Worm (Caenorhabditis elegans) whole organism, L4 larva: Measurements from ENCODE around the gene fut-1.

Source experiments
- F44E2.7 ChIP-seq: fragments of 200-800 bp; sonication (Bioruptor generic); IDR thresholded peaks from 2 replicates; pipeline ENCODE4 v2.1.2; 2022; ENCODE audit warnings: missing genetic modification characterization, missing compliant biosample characterization
- R02D3.7 ChIP-seq: fragments of 150-350 bp; sonication (generic microtip); optimal IDR thresholded peaks from 3 replicates; lab custom pipeline; 2014; ENCODE audit warnings: missing biosample characterization, missing genetic modification characterization
- Y48G9A.11 ChIP-seq: fragments of 200-800 bp; sonication (Bioruptor generic); IDR thresholded peaks from 2 replicates; pipeline ENCODE4 v1.3.6; 2022; ENCODE audit warnings: missing genetic modification reagents, missing genetic modification characterization, missing compliant biosample characterization
- Y75B8A.6 ChIP-seq: fragments of 200-800 bp; sonication (Bioruptor generic); IDR thresholded peaks from 2 replicates; pipeline ENCODE4 v1.3.6; 2022; ENCODE audit warnings: missing genetic modification reagents, missing genetic modification characterization, missing compliant biosample characterization
- ZK337.2 ChIP-seq: fragments of 200-800 bp; sonication (Bioruptor generic); IDR thresholded peaks from 2 replicates; pipeline ENCODE4 v1.3.6; 2022; ENCODE audit warnings: missing genetic modification reagents, missing genetic modification characterization, missing compliant biosample characterization
- ZK546.5 ChIP-seq, 2 experiments: sonication (generic microtip); optimal IDR thresholded peaks; 2 replicates each; lab custom pipeline; 2017; ENCODE audit warnings: missing biosample characterization in 2 of 2, missing genetic modification characterization in 2 of 2
- aly-2 ChIP-seq: sonication (generic microtip); optimal IDR thresholded peaks from 2 replicates; lab custom pipeline; 2018; ENCODE audit warnings: missing biosample characterization, missing genetic modification characterization
- ama-1 ChIP-seq: fragments of 150-350 bp; optimal IDR thresholded peaks from 2 replicates; lab custom pipeline; 2014; ENCODE audit warnings: inconsistent platforms, mixed read lengths
- arid-1 ChIP-seq: fragments of 200-800 bp; sonication (Bioruptor generic); conservative IDR thresholded peaks from 2 replicates; pipeline ENCODE4 v1.3.6; 2022; ENCODE audit warnings: missing genetic modification reagents, missing genetic modification characterization, missing compliant biosample characterization
- ceh-28 ChIP-seq: fragments of 150-350 bp; optimal IDR thresholded peaks from 2 replicates; lab custom pipeline; 2014; ENCODE audit warnings: missing biosample characterization, missing genetic modification reagents, missing genetic modification characterization
- ceh-44 ChIP-seq: fragments of 200-800 bp; sonication (Bioruptor generic); IDR thresholded peaks from 2 replicates; pipeline ENCODE4 v1.3.6; 2022; ENCODE audit warnings: missing genetic modification reagents, missing genetic modification characterization, missing compliant biosample characterization
- ceh-62 ChIP-seq: sonication (generic microtip); optimal IDR thresholded peaks from 2 replicates; lab custom pipeline; 2017; ENCODE audit warnings: missing biosample characterization, missing genetic modification characterization
- ces-1 ChIP-seq: fragments of 150-350 bp; sonication (generic microtip); optimal IDR thresholded peaks from 4 replicates; lab custom pipeline; 2014; ENCODE audit warnings: missing biosample characterization, missing genetic modification reagents, missing genetic modification characterization
- ctbp-1 ChIP-seq: fragments of 200-800 bp; sonication (Bioruptor generic); IDR thresholded peaks from 2 replicates; pipeline ENCODE4 v1.3.6; 2022; ENCODE audit warnings: missing genetic modification reagents, missing genetic modification characterization, missing compliant biosample characterization
- daf-12 ChIP-seq: fragments of 150-350 bp; optimal IDR thresholded peaks from 2 replicates; lab custom pipeline; 2014; ENCODE audit warnings: missing biosample characterization, missing genetic modification reagents, missing genetic modification characterization
- daf-19 ChIP-seq: fragments of 200-800 bp; sonication (Bioruptor generic); conservative IDR thresholded peaks from 2 replicates; pipeline ENCODE4 v1.3.6; 2022; ENCODE audit warnings: missing genetic modification characterization, missing compliant biosample characterization
- dmd-9 ChIP-seq: fragments of 200-800 bp; sonication (Bioruptor generic); IDR thresholded peaks from 2 replicates; pipeline ENCODE4 v1.3.6; 2022; ENCODE audit warnings: missing genetic modification reagents, missing genetic modification characterization, missing compliant biosample characterization
- dve-1 ChIP-seq: sonication (generic microtip); optimal IDR thresholded peaks from 2 replicates; lab custom pipeline; 2017; ENCODE audit warnings: antibody characterized with exemption, mild to moderate bottlenecking, missing genetic modification characterization, missing compliant biosample characterization; ENCODE audit not compliant: insufficient read depth
- egl-27 ChIP-seq: sonication (generic microtip); optimal IDR thresholded peaks from 3 replicates; lab custom pipeline; 2017; ENCODE audit warnings: missing biosample characterization, missing genetic modification reagents, missing genetic modification characterization
- fkh-10 ChIP-seq: fragments of 150-350 bp; optimal IDR thresholded peaks from 2 replicates; lab custom pipeline; 2014; ENCODE audit warnings: missing biosample characterization, missing genetic modification reagents, missing genetic modification characterization
- fos-1 ChIP-seq: fragments of 150-350 bp; optimal IDR thresholded peaks from 2 replicates; lab custom pipeline; 2014; ENCODE audit warnings: missing biosample characterization, missing genetic modification characterization
- hlh-30 ChIP-seq: sonication (generic microtip); optimal IDR thresholded peaks from 2 replicates; lab custom pipeline; 2017; ENCODE audit warnings: antibody characterized with exemption, mild to moderate bottlenecking, missing genetic modification characterization, missing compliant biosample characterization; ENCODE audit not compliant: insufficient read depth
- jun-1 ChIP-seq: fragments of 150-350 bp; optimal IDR thresholded peaks from 2 replicates; lab custom pipeline; 2014; ENCODE audit warnings: missing biosample characterization, missing genetic modification reagents, missing genetic modification characterization
- lim-7 ChIP-seq: fragments of 200-800 bp; sonication (Bioruptor generic); IDR thresholded peaks from 2 replicates; pipeline ENCODE4 v1.3.6; 2022; ENCODE audit warnings: missing genetic modification characterization, missing compliant biosample characterization
- lin-13 ChIP-seq: fragments of 150-350 bp; optimal IDR thresholded peaks from 2 replicates; lab custom pipeline; 2014; ENCODE audit warnings: missing biosample characterization, missing genetic modification reagents, missing genetic modification characterization
- lin-38 ChIP-seq: fragments of 200-800 bp; sonication (Bioruptor generic); IDR thresholded peaks from 2 replicates; pipeline ENCODE4 v1.3.6; 2022; ENCODE audit warnings: missing genetic modification reagents, missing genetic modification characterization, missing compliant biosample characterization
- lir-3 ChIP-seq: sonication (generic microtip); optimal IDR thresholded peaks from 2 replicates; lab custom pipeline; 2016; ENCODE audit warnings: mild to moderate bottlenecking, missing genetic modification characterization, missing compliant biosample characterization
- madf-9 ChIP-seq: fragments of 200-800 bp; sonication (Bioruptor generic); conservative IDR thresholded peaks from 2 replicates; pipeline ENCODE4 v1.3.6; 2022; ENCODE audit warnings: missing genetic modification reagents, missing genetic modification characterization, missing compliant biosample characterization
- mdl-1 ChIP-seq, 2 experiments: fragments of 150-350 bp in 1 of 2; sonication (generic microtip) in 1 of 2; optimal IDR thresholded peaks; 2 replicates each; lab custom pipeline; 2014 to 2017; ENCODE audit warnings: missing biosample characterization in 2 of 2, missing genetic modification characterization in 2 of 2
- mep-1 ChIP-seq: fragments of 150-350 bp; sonication (generic microtip); optimal IDR thresholded peaks from 3 replicates; lab custom pipeline; 2014; ENCODE audit warnings: missing biosample characterization, missing genetic modification characterization
- mxl-3 ChIP-seq: fragments of 200-800 bp; sonication (Bioruptor generic); optimal IDR thresholded peaks from 2 replicates; lab custom pipeline; 2018; ENCODE audit warnings: mild to moderate bottlenecking, missing genetic modification characterization, missing compliant biosample characterization
- nhr-10 ChIP-seq: fragments of 150-350 bp; optimal IDR thresholded peaks from 2 replicates; lab custom pipeline; 2014; ENCODE audit warnings: missing biosample characterization, missing genetic modification characterization
- nhr-11 ChIP-seq: fragments of 150-350 bp; optimal IDR thresholded peaks from 2 replicates; lab custom pipeline; 2014; ENCODE audit warnings: missing biosample characterization, missing genetic modification characterization
- nhr-111 ChIP-seq: fragments of 200-800 bp; sonication (Bioruptor generic); optimal IDR thresholded peaks from 2 replicates; lab custom pipeline; 2018; ENCODE audit warnings: mild to moderate bottlenecking, missing genetic modification characterization, missing compliant biosample characterization
- nhr-28 ChIP-seq: fragments of 150-350 bp; optimal IDR thresholded peaks from 2 replicates; lab custom pipeline; 2014; ENCODE audit warnings: missing biosample characterization, missing genetic modification characterization
- nhr-41 ChIP-seq: fragments of 200-800 bp; sonication (Bioruptor generic); IDR thresholded peaks from 2 replicates; pipeline ENCODE4 v1.3.6; 2022; ENCODE audit warnings: missing genetic modification reagents, missing genetic modification characterization, missing compliant biosample characterization
- nhr-6 ChIP-seq: fragments of 150-350 bp; optimal IDR thresholded peaks from 2 replicates; lab custom pipeline; 2014; ENCODE audit warnings: missing biosample characterization, missing genetic modification characterization
- php-3 ChIP-seq: fragments of 200-800 bp; sonication (Bioruptor generic); IDR thresholded peaks from 2 replicates; pipeline ENCODE4 v1.3.6; 2022; ENCODE audit warnings: missing genetic modification reagents, missing genetic modification characterization, missing compliant biosample characterization
- rbr-2 ChIP-seq: sonication (generic microtip); optimal IDR thresholded peaks from 2 replicates; lab custom pipeline; 2016; ENCODE audit warnings: missing genotype, missing genetic modification characterization, missing compliant biosample characterization
- saeg-2 ChIP-seq: fragments of 200-800 bp; sonication (Bioruptor generic); IDR thresholded peaks from 2 replicates; pipeline ENCODE4 v1.3.6; 2022; ENCODE audit warnings: missing genetic modification reagents, missing genetic modification characterization, missing compliant biosample characterization
- sdz-12 ChIP-seq: fragments of 200-800 bp; sonication (Bioruptor generic); optimal IDR thresholded peaks from 2 replicates; lab custom pipeline; 2018; ENCODE audit warnings: mild to moderate bottlenecking, missing genetic modification characterization, missing compliant biosample characterization
- spr-1 ChIP-seq: sonication (generic microtip); optimal IDR thresholded peaks from 2 replicates; lab custom pipeline; 2016; ENCODE audit warnings: mild to moderate bottlenecking, missing genetic modification characterization, missing compliant biosample characterization
- spr-3 ChIP-seq: fragments of 200-800 bp; sonication (Bioruptor generic); optimal IDR thresholded peaks from 2 replicates; lab custom pipeline; 2018; ENCODE audit warnings: mild to moderate bottlenecking, missing genetic modification characterization, missing compliant biosample characterization
- tra-1 ChIP-seq: fragments of 200-800 bp; sonication (Bioruptor generic); IDR thresholded peaks from 2 replicates; pipeline ENCODE4 v1.3.6; 2022; ENCODE audit warnings: missing genetic modification reagents, missing genetic modification characterization, missing compliant biosample characterization
- unc-39 ChIP-seq: sonication (generic microtip); optimal IDR thresholded peaks from 2 replicates; lab custom pipeline; 2017; ENCODE audit warnings: missing biosample characterization, missing genetic modification characterization
- unc-62 ChIP-seq, 3 experiments: fragments of 150-350 bp in 1 of 3; sonication (generic microtip); optimal IDR thresholded peaks in 2 of 3; peaks in 1 of 3; 1 replicate in 1 of 3; 2 replicates in 2 of 3; lab custom pipeline; 2014 to 2017; ENCODE audit warnings: missing biosample characterization in 3 of 3, missing genetic modification characterization in 3 of 3, missing genetic modification reagents in 3 of 3, missing genotype in 1 of 3
- zfp-3 ChIP-seq: fragments of 200-800 bp; sonication (Bioruptor generic); conservative IDR thresholded peaks from 2 replicates; pipeline ENCODE4 v1.3.6; 2022; ENCODE audit warnings: missing genetic modification reagents, missing genetic modification characterization, missing compliant biosample characterization
- ztf-11 ChIP-seq: fragments of 150-350 bp; optimal IDR thresholded peaks from 2 replicates; lab custom pipeline; 2014; ENCODE audit warnings: missing biosample characterization, missing genetic modification characterization
- ztf-7 ChIP-seq: fragments of 150-350 bp; optimal IDR thresholded peaks from 2 replicates; lab custom pipeline; 2014; ENCODE audit warnings: missing biosample characterization, missing genetic modification characterization

The fut-1 gene

DNA sequence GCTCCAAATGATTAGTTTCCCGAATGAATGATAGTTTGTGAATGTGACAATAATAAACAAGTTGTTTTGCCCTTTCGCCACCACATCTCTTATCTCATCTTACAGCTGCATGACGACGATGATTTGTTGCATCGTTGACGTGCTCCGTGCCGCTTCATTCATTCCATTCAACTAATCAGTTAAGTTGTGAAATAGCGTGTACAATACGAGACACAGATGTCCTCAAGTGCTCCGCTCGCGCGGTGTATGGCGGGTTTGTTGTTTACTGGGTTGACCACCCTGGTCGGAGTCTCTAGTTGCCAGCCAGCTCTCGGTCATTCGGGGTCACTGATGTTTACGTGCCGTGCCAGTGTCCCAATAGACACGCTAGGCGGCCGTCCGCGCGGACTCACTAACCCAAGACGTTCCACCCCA lies 11.4 kb downstream of the fut-1 start (continued):
- TF ChIP-seq daf-12 (tag; lab: Kevin White, UChicago) = no peak
- TF ChIP-seq daf-19 (GFP tag; lab: Robert Waterston, UW) = 0 out of 2 replicates have a peak, but pooled peaks have one; percentile 11
- TF ChIP-seq ceh-62 (tag; lab: Kevin White, UChicago) = no peak
- TF ChIP-seq arid-1 (GFP tag; lab: Robert Waterston, UW) = no peak
- no peak for TF ChIP-seq Y75B8A.6 (GFP tag; lab: Robert Waterston, UW)
- TF ChIP-seq aly-2 (tag; lab: Kevin White, UChicago) = no peak
- no peak for TF ChIP-seq mep-1
- TF ChIP-seq nhr-6 (tag; lab: Kevin White, UChicago) = no peak
- TF ChIP-seq tra-1 (GFP tag; lab: Robert Waterston, UW) = no peak
- no peak for TF ChIP-seq egl-27 (tag; lab: Kevin White, UChicago)
- TF ChIP-seq mdl-1 (tag; optimal IDR thresholded peaks at IDR 0.05; lab: Kevin White, UChicago) = peak in 1 of 2 experiments; percentile 24
- TF ChIP-seq hlh-30 (tag; lab: Kevin White, UChicago) = peak; percentile 31
- TF ChIP-seq nhr-10 = no peak
- no peak for TF ChIP-seq zfp-3 (GFP tag; lab: Robert Waterston, UW)
- TF ChIP-seq nhr-11 (tag; lab: Kevin White, UChicago) = no peak
- TF ChIP-seq fkh-10 (GFP tag; lab: Kevin White, UChicago) = no peak
- TF ChIP-seq unc-39 (tag; lab: Kevin White, UChicago) = no peak
- TF ChIP-seq ama-1 (lab: Kevin White, UChicago) = no peak
- TF ChIP-seq ctbp-1 (GFP tag; lab: Robert Waterston, UW) = no peak
- TF ChIP-seq nhr-28 (tag; lab: Kevin White, UChicago) = peak; percentile 38
- TF ChIP-seq Y48G9A.11 (GFP tag; lab: Robert Waterston, UW) = no peak
- TF ChIP-seq lin-38 = no peak
- no peak for TF ChIP-seq ZK337.2 (GFP tag; lab: Robert Waterston, UW)
- TF ChIP-seq ztf-7 (tag; lab: Kevin White, UChicago) = peak; percentile 10
- no peak for TF ChIP-seq lin-13 (GFP tag; lab: Kevin White, UChicago)
- TF ChIP-seq spr-1 (tag; lab: Kevin White, UChicago) = no peak
- TF ChIP-seq spr-3 (GFP tag; lab: Kevin White, UChicago) = no peak
- TF ChIP-seq lir-3 (tag; lab: Kevin White, UChicago) = no peak
- TF ChIP-seq unc-62 (GFP tag; optimal IDR thresholded peaks at IDR 0.05 in 1 of 2; lab: Kevin White, UChicago) = no peak
- TF ChIP-seq unc-62 (tag; optimal IDR thresholded peaks at IDR 0.05; lab: Kevin White, UChicago) = no peak
- peak; percentile 7 for TF ChIP-seq mxl-3 (GFP tag; lab: Kevin White, UChicago)
- TF ChIP-seq rbr-2 (tag; lab: Kevin White, UChicago) = no peak
- TF ChIP-seq ZK546.5 (tag; optimal IDR thresholded peaks at IDR 0.05; lab: Kevin White, UChicago) = no peak
- TF ChIP-seq sdz-12 (GFP tag; lab: Kevin White, UChicago) = no peak
- TF ChIP-seq F44E2.7 = no peak
- no peak for TF ChIP-seq ceh-44 (GFP tag; lab: Robert Waterston, UW)

DNA sequence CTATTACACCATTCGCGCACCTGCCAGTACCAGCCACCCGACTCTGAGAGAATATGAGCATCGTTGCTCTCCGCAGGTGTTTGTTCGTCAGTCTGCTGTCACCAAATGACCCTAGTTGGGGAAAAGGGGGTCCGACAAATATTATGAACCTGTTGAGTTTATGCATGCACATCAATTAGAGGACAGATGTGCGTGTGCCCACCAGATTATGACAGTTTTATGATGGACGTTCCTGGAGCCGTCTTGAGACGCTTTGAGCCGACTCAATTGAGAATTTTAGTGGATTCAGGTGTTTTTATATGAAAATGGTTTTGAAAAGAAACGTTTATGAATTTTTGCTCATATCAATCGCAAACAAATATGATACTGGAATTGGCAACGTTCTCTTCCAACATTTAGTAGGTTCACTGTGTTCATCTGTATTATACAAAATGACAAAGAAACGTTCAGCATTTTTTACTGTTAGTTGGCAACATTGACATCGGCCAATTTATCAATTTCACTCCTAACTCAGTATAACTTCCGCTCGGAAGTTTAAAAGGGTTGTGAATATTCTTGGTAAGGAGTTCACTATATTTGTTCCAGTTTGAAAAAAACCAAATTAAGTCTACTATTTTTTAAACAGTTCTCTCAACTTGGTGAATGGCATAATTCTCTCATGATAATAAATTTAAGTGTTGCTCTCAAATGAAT lies 12.0 kb downstream of the fut-1 start:
- TF ChIP-seq madf-9 = no peak; the same call in 1 of the 2 replicates
- peak; percentile 99 for TF ChIP-seq ama-1 (lab: Kevin White, UChicago)
- no peak; the same call in none of the 2 replicates for TF ChIP-seq php-3
- TF ChIP-seq nhr-28 (tag; lab: Kevin White, UChicago) = peak; percentile 15
- peak; percentile 14 for TF ChIP-seq rbr-2 (tag; lab: Kevin White, UChicago)
- peak; percentile 75 for TF ChIP-seq dve-1 (tag; lab: Kevin White, UChicago)
- TF ChIP-seq jun-1 (tag; lab: Kevin White, UChicago) = no peak
- TF ChIP-seq dmd-9 (GFP tag; lab: Robert Waterston, UW) = no peak; the same call in 1 of the 2 replicates
- TF ChIP-seq ztf-11 (tag; lab: Kevin White, UChicago) = no peak
- no peak for TF ChIP-seq R02D3.7
- TF ChIP-seq nhr-111 (GFP tag; lab: Kevin White, UChicago) = peak; percentile 41
- TF ChIP-seq ceh-28 (tag; lab: Kevin White, UChicago) = no peak
- no peak for TF ChIP-seq Y48G9A.11 (GFP tag; lab: Robert Waterston, UW)
- TF ChIP-seq ces-1 (GFP tag; lab: Kevin White, UChicago) = no peak
- peak; percentile 20 for TF ChIP-seq fos-1
- TF ChIP-seq daf-12 (tag; lab: Kevin White, UChicago) = no peak
- peak; percentile 60; the same call in 1 of the 2 replicates for TF ChIP-seq lim-7 (GFP tag; lab: Robert Waterston, UW)
- no peak for TF ChIP-seq egl-27 (tag; lab: Kevin White, UChicago)
- no peak for TF ChIP-seq nhr-41 (GFP tag; lab: Robert Waterston, UW)
- no peak for TF ChIP-seq saeg-2 (GFP tag; lab: Robert Waterston, UW)
- no peak for TF ChIP-seq fkh-10 (GFP tag; lab: Kevin White, UChicago)
